Worm (Caenorhabditis elegans) whole organism, L3 larva: ENCODE results near the gene elo-7.

Experiments
- R02D3.7 ChIP-seq: fragments of 150-350 bp; optimal IDR thresholded peaks from 2 replicates; lab custom pipeline; 2014; ENCODE audit warnings: missing biosample characterization, missing genetic modification characterization
- ZK546.5 ChIP-seq: sonication (generic microtip); optimal IDR thresholded peaks from 2 replicates; lab custom pipeline; 2017; ENCODE audit warnings: missing biosample characterization, missing genetic modification characterization
- ama-1 ChIP-seq: fragments of 150-350 bp; optimal IDR thresholded peaks from 2 replicates; lab custom pipeline; 2018
- ceh-28 ChIP-seq: fragments of 150-350 bp; optimal IDR thresholded peaks from 2 replicates; lab custom pipeline; 2014; ENCODE audit warnings: missing biosample characterization, missing genetic modification reagents, missing genetic modification characterization
- ceh-82 ChIP-seq: fragments of 150-350 bp; optimal IDR thresholded peaks from 2 replicates; lab custom pipeline; 2014; ENCODE audit warnings: missing biosample characterization, missing genetic modification characterization
- ceh-9 ChIP-seq: sonication (generic microtip); optimal IDR thresholded peaks from 2 replicates; lab custom pipeline; 2018; ENCODE audit warnings: missing biosample characterization, missing genetic modification characterization
- daf-12 ChIP-seq: fragments of 150-350 bp; optimal IDR thresholded peaks from 2 replicates; lab custom pipeline; 2014; ENCODE audit warnings: missing biosample characterization, missing genetic modification reagents, missing genetic modification characterization
- egl-27 ChIP-seq: sonication (generic microtip); optimal IDR thresholded peaks from 4 replicates; lab custom pipeline; 2017; ENCODE audit warnings: missing biosample characterization, missing genetic modification reagents, missing genetic modification characterization
- elt-1 ChIP-seq: fragments of 150-350 bp; optimal IDR thresholded peaks from 2 replicates; lab custom pipeline; 2014; ENCODE audit warnings: missing biosample characterization, missing genetic modification characterization
- elt-2 ChIP-seq: sonication (generic microtip); optimal IDR thresholded peaks from 2 replicates; lab custom pipeline; 2016; ENCODE audit warnings: missing genetic modification reagents, mild to moderate bottlenecking, missing genetic modification characterization, missing compliant biosample characterization
- elt-3 ChIP-seq, 3 experiments: fragments of 150-350 bp in 1 of 3; sonication (generic microtip) in 2 of 3; optimal IDR thresholded peaks; 2 replicates in 2 of 3; 4 replicates in 1 of 3; lab custom pipeline; 2014 to 2017; ENCODE audit warnings: missing biosample characterization in 3 of 3, missing genetic modification characterization in 3 of 3
- eor-1 ChIP-seq, 2 experiments: fragments of 150-350 bp; optimal IDR thresholded peaks; 2 replicates each; lab custom pipeline; 2014 to 2018; ENCODE audit warnings: missing biosample characterization in 2 of 2, missing genetic modification characterization in 2 of 2
- fkh-10 ChIP-seq: sonication (generic microtip); optimal IDR thresholded peaks from 2 replicates; lab custom pipeline; 2017; ENCODE audit warnings: missing biosample characterization, missing genetic modification reagents, missing genetic modification characterization
- fkh-2 ChIP-seq: fragments of 150-350 bp; optimal IDR thresholded peaks from 2 replicates; lab custom pipeline; 2014; ENCODE audit warnings: missing biosample characterization, missing genetic modification reagents, missing genetic modification characterization
- hmg-11 ChIP-seq: sonication (generic microtip); optimal IDR thresholded peaks from 2 replicates; lab custom pipeline; 2016; ENCODE audit warnings: missing genetic modification characterization, missing compliant biosample characterization
- lin-15B ChIP-seq: fragments of 150-350 bp; optimal IDR thresholded peaks from 2 replicates; lab custom pipeline; 2014; ENCODE audit warnings: missing biosample characterization, missing genetic modification characterization
- lin-39 ChIP-seq: fragments of 150-350 bp; optimal IDR thresholded peaks from 2 replicates; lab custom pipeline; 2018; ENCODE audit warnings: missing biosample characterization, missing genetic modification reagents, missing genetic modification characterization
- mdl-1 ChIP-seq: fragments of 150-350 bp; optimal IDR thresholded peaks from 2 replicates; lab custom pipeline; 2014; ENCODE audit warnings: missing biosample characterization, missing genetic modification characterization
- nfya-1 ChIP-seq: sonication (generic microtip); optimal IDR thresholded peaks from 2 replicates; lab custom pipeline; 2017; ENCODE audit warnings: missing genetic modification characterization, mild to moderate bottlenecking, missing compliant biosample characterization, antibody characterized with exemption, moderate library complexity; ENCODE audit not compliant: insufficient read depth
- nhr-12 ChIP-seq: fragments of 150-350 bp; optimal IDR thresholded peaks from 2 replicates; lab custom pipeline; 2014; ENCODE audit warnings: missing biosample characterization, missing genetic modification characterization
- nhr-237 ChIP-seq: fragments of 150-350 bp; optimal IDR thresholded peaks from 2 replicates; lab custom pipeline; 2014; ENCODE audit warnings: missing biosample characterization, missing genetic modification characterization
- nhr-28 ChIP-seq: fragments of 150-350 bp; optimal IDR thresholded peaks from 2 replicates; lab custom pipeline; 2014; ENCODE audit warnings: missing biosample characterization, missing genetic modification characterization
- nhr-43 ChIP-seq: sonication (generic microtip); optimal IDR thresholded peaks from 2 replicates; lab custom pipeline; 2016; ENCODE audit warnings: mild to moderate bottlenecking, missing genetic modification characterization, missing compliant biosample characterization; ENCODE audit not compliant: poor library complexity, severe bottlenecking
- nhr-67 ChIP-seq: fragments of 150-350 bp; optimal IDR thresholded peaks from 2 replicates; lab custom pipeline; 2014; ENCODE audit warnings: missing biosample characterization, missing genetic modification characterization
- nhr-76 ChIP-seq: fragments of 150-350 bp; sonication (generic microtip); optimal IDR thresholded peaks from 5 replicates; lab custom pipeline; 2014; ENCODE audit warnings: missing biosample characterization, missing genetic modification characterization
- nhr-77 ChIP-seq: fragments of 150-350 bp; optimal IDR thresholded peaks from 2 replicates; lab custom pipeline; 2014; ENCODE audit warnings: missing biosample characterization, missing genetic modification characterization
- pqm-1 ChIP-seq: fragments of 150-350 bp; optimal IDR thresholded peaks from 2 replicates; lab custom pipeline; 2017; ENCODE audit warnings: missing biosample characterization, missing genetic modification characterization, inconsistent platforms
- sea-2 ChIP-seq: fragments of 150-350 bp; sonication (generic microtip); optimal IDR thresholded peaks from 4 replicates; lab custom pipeline; 2014; ENCODE audit warnings: missing biosample characterization, missing genetic modification reagents, missing genetic modification characterization
- skn-1 ChIP-seq: fragments of 150-350 bp; optimal IDR thresholded peaks from 2 replicates; lab custom pipeline; 2014; ENCODE audit warnings: missing biosample characterization, missing genetic modification characterization
- tbx-2 ChIP-seq: sonication (generic microtip); optimal IDR thresholded peaks from 2 replicates; lab custom pipeline; 2016; ENCODE audit warnings: mild to moderate bottlenecking, missing genetic modification characterization, missing compliant biosample characterization
- unc-39 ChIP-seq: sonication (generic microtip); optimal IDR thresholded peaks from 4 replicates; lab custom pipeline; 2017; ENCODE audit warnings: missing biosample characterization, missing genetic modification characterization
- unc-62 ChIP-seq: fragments of 150-350 bp; sonication (generic microtip); optimal IDR thresholded peaks from 4 replicates; lab custom pipeline; 2014; ENCODE audit warnings: missing biosample characterization, missing genetic modification reagents, missing genetic modification characterization
- ztf-11 ChIP-seq: fragments of 150-350 bp; optimal IDR thresholded peaks from 2 replicates; lab custom pipeline; 2014; ENCODE audit warnings: missing biosample characterization, missing genetic modification characterization

The elo-7 gene

ce11 chrIV:9529647-9530046 lies at the start of gene elo-7:
Gene elo-7 (plus strand): TSS chrIV:9529947.
- no peak for TF ChIP-seq pqm-1 (tag; lab: Kevin White, UChicago)
- no peak for TF ChIP-seq nfya-1
- TF ChIP-seq unc-62 (GFP tag; lab: Kevin White, UChicago): no peak
- TF ChIP-seq ama-1: no peak
- no peak for TF ChIP-seq nhr-43 (tag; lab: Kevin White, UChicago)
- no peak for TF ChIP-seq elt-2 (tag; lab: Kevin White, UChicago)

ce11 chrIV:9480936-9481335 lies 48.8 kb upstream of the elo-7 start, which contains the start of gene cng-3:
Gene cng-3 (minus strand): TSS chrIV:9481037.
- TF ChIP-seq ztf-11 (tag; lab: Kevin White, UChicago) (no peak), elt-1 (tag; lab: Kevin White, UChicago) (no peak), skn-1 (tag; lab: Kevin White, UChicago) (no peak), nhr-43 (tag; lab: Kevin White, UChicago) (no peak), hmg-11 (tag; lab: Kevin White, UChicago) (no peak), lin-39 (no peak), nhr-77 (no peak), daf-12 (tag; lab: Kevin White, UChicago) (no peak), nhr-12 (tag; lab: Kevin White, UChicago) (no peak), elt-3 (tag; optimal IDR thresholded peaks at IDR 0.05; lab: Kevin White, UChicago) (no peak)

- TF ChIP-seq nhr-237 (tag; lab: Kevin White, UChicago) (no peak), egl-27 (tag; lab: Kevin White, UChicago) (no peak), fkh-2 (no peak), elt-2 (tag; lab: Kevin White, UChicago) (no peak), daf-12 (tag; lab: Kevin White, UChicago) (no peak), nhr-67 (no peak), nhr-28 (tag; lab: Kevin White, UChicago) (no peak), ceh-82 (tag; lab: Kevin White, UChicago) (no peak), eor-1 (tag; optimal IDR thresholded peaks at IDR 0.05; lab: Kevin White, UChicago) (no peak)
- TF ChIP-seq, all 47 proteins: peak for 0
Observed at ce11 chrIV:9485040-9485439, 44.7 kb upstream of the elo-7 start, which contains the start of gene gadr-2. Gene gadr-2 (minus strand): TSS chrIV:9485140.

ce11 chrIV:9485972-9486371 lies 43.8 kb upstream of the elo-7 start, which contains the start of gene sru-2:
Gene sru-2 (plus strand): TSS chrIV:9486272.
- no peak for TF ChIP-seq fkh-10 (GFP tag; lab: Kevin White, UChicago)

ce11 chrIV:9486779-9487178 lies 43.0 kb upstream of the elo-7 start:
- TF ChIP-seq tbx-2 (tag; lab: Kevin White, UChicago) (no peak), ama-1 (no peak), nhr-76 (tag; lab: Kevin White, UChicago) (no peak), egl-27 (tag; lab: Kevin White, UChicago) (no peak), ceh-9 (no peak), nfya-1 (no peak), R02D3.7 (no peak), elt-2 (tag; lab: Kevin White, UChicago) (no peak), unc-39 (tag; lab: Kevin White, UChicago) (no peak), sea-2 (GFP tag; lab: Kevin White, UChicago) (no peak), nhr-67 (no peak), eor-1 (tag; optimal IDR thresholded peaks at IDR 0.05; lab: Kevin White, UChicago) (no peak), ZK546.5 (tag; lab: Kevin White, UChicago) (no peak), mdl-1 (tag; lab: Kevin White, UChicago) (no peak), ztf-11 (tag; lab: Kevin White, UChicago) (no peak), nhr-77 (no peak), nhr-43 (tag; lab: Kevin White, UChicago) (no peak), elt-1 (tag; lab: Kevin White, UChicago) (no peak)

ce11 chrIV:9488315-9488714 lies 41.4 kb upstream of the elo-7 start, which contains the start of gene sru-1:
Gene sru-1 (plus strand): TSS chrIV:9488615.
- TF ChIP-seq ceh-28 (tag; lab: Kevin White, UChicago) (no peak), lin-15B (tag; lab: Kevin White, UChicago) (no peak), lin-39 (no peak), sea-2 (GFP tag; lab: Kevin White, UChicago) (no peak), elt-1 (tag; lab: Kevin White, UChicago) (no peak), skn-1 (tag; lab: Kevin White, UChicago) (no peak), R02D3.7 (no peak), elt-3 (tag; optimal IDR thresholded peaks at IDR 0.05; lab: Kevin White, UChicago) (no peak), nhr-43 (tag; lab: Kevin White, UChicago) (no peak), ZK546.5 (tag; lab: Kevin White, UChicago) (no peak), pqm-1 (tag; lab: Kevin White, UChicago) (no peak)
